Fruit fly (Drosophila melanogaster): Measurements from ENCODE around the gene alt.

alt gene

dm6 chr3R:17684854-17685253 lies 2.5 kb upstream of the alt start, which contains the start of the genes CG31251 and CG31360 (continued):
- TF ChIP-seq prd (optimal IDR thresholded peaks at IDR 0.05) (no peak), prd (GFP tag; IDR thresholded peaks at IDR 0.05) (no peak), CG9932 (GFP tag; IDR thresholded peaks at IDR 0.05) (no peak), ash1 (GFP tag; optimal IDR thresholded peaks at IDR 0.05) (no peak), CG15601 (tag; optimal IDR thresholded peaks at IDR 0.05) (no peak), CG8944 (GFP tag; optimal IDR thresholded peaks at IDR 0.05) (no peak), Fer2 (tag; optimal IDR thresholded peaks at IDR 0.05) (no peak), CG7556 (GFP tag; optimal IDR thresholded peaks at IDR 0.05) (no peak), Oaz (GFP tag; IDR thresholded peaks at IDR 0.05) (no peak), nerfin-1 (tag; optimal IDR thresholded peaks at IDR 0.05) (no peak), CG2889 (GFP tag; IDR thresholded peaks at IDR 0.05) (no peak), Jarid2 (GFP tag; optimal IDR thresholded peaks at IDR 0.05) (no peak), CG4730 (GFP tag; IDR thresholded peaks at IDR 0.05) (no peak), MBD-R2 (GFP tag; IDR thresholded peaks at IDR 0.05) (peak; percentile 70; the same call in 1 of the 2 replicates), fd64A (GFP tag; optimal IDR thresholded peaks at IDR 0.05) (no peak), Aef1 (GFP tag; IDR thresholded peaks at IDR 0.05) (no peak), CG7372 (GFP tag; IDR thresholded peaks at IDR 0.05) (no peak), pum (GFP tag; optimal IDR thresholded peaks at IDR 0.05) (no peak), CG10979 (tag; optimal IDR thresholded peaks at IDR 0.05) (no peak), CG33213 (GFP tag; optimal IDR thresholded peaks at IDR 0.05) (no peak), trh (GFP tag; optimal IDR thresholded peaks at IDR 0.05) (no peak), CG8359 (GFP tag; optimal IDR thresholded peaks at IDR 0.05; ENCODE audit: borderline replicate concordance) (no peak), CG13123 (GFP tag; optimal IDR thresholded peaks at IDR 0.05) (no peak), mam (GFP tag; optimal IDR thresholded peaks at IDR 0.05) (no peak), Bteb2 (GFP tag; optimal IDR thresholded peaks at IDR 0.05) (no peak), CG13287 (GFP tag; IDR thresholded peaks at IDR 0.05; ENCODE audit: partially characterized antibody) (peak; percentile 95), CG15696 (tag; optimal IDR thresholded peaks at IDR 0.05) (no peak), CG15011 (GFP tag; optimal IDR thresholded peaks at IDR 0.05) (no peak), ems (GFP tag; optimal IDR thresholded peaks at IDR 0.05) (no peak), pan (optimal IDR thresholded peaks at IDR 0.05) (no peak), pan (GFP tag; optimal IDR thresholded peaks at IDR 0.05 in 1 of 2, IDR thresholded peaks at IDR 0.05 in 1 of 2) (no peak), CG12942 (GFP tag; optimal IDR thresholded peaks at IDR 0.05) (no peak), Spps (tag; optimal IDR thresholded peaks at IDR 0.05) (no peak), jing (GFP tag; optimal IDR thresholded peaks at IDR 0.05) (no peak), Doc2 (GFP tag; IDR thresholded peaks at IDR 0.05) (no peak), HLH4C (GFP tag; IDR thresholded peaks at IDR 0.05; ENCODE audit: partially characterized antibody) (peak; percentile 94), org-1 (GFP tag; optimal IDR thresholded peaks at IDR 0.05) (no peak), Dref (GFP tag; IDR thresholded peaks at IDR 0.05) (peak; percentile 64), CG9876 (GFP tag; optimal IDR thresholded peaks at IDR 0.05) (no peak), NK7.1 (GFP tag; optimal IDR thresholded peaks at IDR 0.05) (no peak), CG8281 (tag; optimal IDR thresholded peaks at IDR 0.05) (no peak), CG31441 (GFP tag; IDR thresholded peaks at IDR 0.05) (no peak), lbe (GFP tag; optimal IDR thresholded peaks at IDR 0.05) (peak; percentile 57), CG33557 (GFP tag; optimal IDR thresholded peaks at IDR 0.05) (no peak), CG7928 (GFP tag; optimal IDR thresholded peaks at IDR 0.05) (no peak), CG31365 (tag; optimal IDR thresholded peaks at IDR 0.05) (no peak), CG4707 (GFP tag; optimal IDR thresholded peaks at IDR 0.05) (no peak), crc (GFP tag; optimal IDR thresholded peaks at IDR 0.05) (no peak), Mad (GFP tag; optimal IDR thresholded peaks at IDR 0.05) (no peak), CG3838 (GFP tag; optimal IDR thresholded peaks at IDR 0.05) (no peak), CG34224 (GFP tag; IDR thresholded peaks at IDR 0.05; ENCODE audit: partially characterized antibody) (peak; percentile 95), CG4282 (GFP tag; optimal IDR thresholded peaks at IDR 0.05) (no peak), sr (GFP tag; IDR thresholded peaks at IDR 0.05) (no peak)
